Fruit fly (Drosophila melanogaster) whole organism, prepupa: ENCODE results near the gene HP5.

Experiments used
- CG10631 ChIP-seq: fragments of 200-800 bp; sonication (Bioruptor generic); optimal IDR thresholded peaks from 2 replicates; lab custom pipeline; 2016; ENCODE audit warnings: missing biosample characterization, missing genetic modification characterization
- CG11294 ChIP-seq: fragments of 200-800 bp; sonication (Bioruptor generic); IDR thresholded peaks from 2 replicates; pipeline ENCODE4 v1.3.6; 2022; ENCODE audit warnings: missing biosample characterization, missing genetic modification characterization
- CG11902 ChIP-seq: fragments of 200-800 bp; sonication (Bioruptor generic); optimal IDR thresholded peaks from 3 replicates; lab custom pipeline; 2016; ENCODE audit warnings: missing biosample characterization, missing genetic modification characterization
- CG1621 ChIP-seq: fragments of 200-800 bp; sonication (Bioruptor generic); optimal IDR thresholded peaks from 3 replicates; lab custom pipeline; 2018; ENCODE audit warnings: missing biosample characterization, mild to moderate bottlenecking, missing genetic modification characterization
- CG16779 ChIP-seq: fragments of 200-800 bp; sonication (Bioruptor generic); optimal IDR thresholded peaks from 3 replicates; lab custom pipeline; 2017; ENCODE audit warnings: missing biosample characterization, mild to moderate bottlenecking, missing genetic modification characterization
- CG3032 ChIP-seq: fragments of 200-800 bp; optimal IDR thresholded peaks from 2 replicates; lab custom pipeline; 2019; ENCODE audit warnings: missing biosample characterization, mild to moderate bottlenecking, missing genetic modification characterization, moderate library complexity
- CG31627 ChIP-seq: fragments of 200-800 bp; sonication (Bioruptor generic); optimal IDR thresholded peaks from 3 replicates; lab custom pipeline; 2016; ENCODE audit warnings: missing biosample characterization, missing genetic modification characterization
- CG32006 ChIP-seq: fragments of 200-800 bp; sonication (Bioruptor generic); optimal IDR thresholded peaks from 3 replicates; lab custom pipeline; 2017; ENCODE audit warnings: missing biosample characterization, mild to moderate bottlenecking, missing genetic modification characterization
- CG34406 ChIP-seq: fragments of 200-800 bp; sonication (Bioruptor generic); optimal IDR thresholded peaks from 3 replicates; lab custom pipeline; 2016; ENCODE audit warnings: missing biosample characterization, missing genetic modification characterization
- CG3919 ChIP-seq: fragments of 200-800 bp; sonication (Bioruptor generic); optimal IDR thresholded peaks from 3 replicates; lab custom pipeline; 2016; ENCODE audit warnings: missing biosample characterization, missing genetic modification characterization
- CG4318 ChIP-seq: fragments of 200-800 bp; sonication (Bioruptor generic); optimal IDR thresholded peaks from 3 replicates; lab custom pipeline; 2017; ENCODE audit warnings: missing biosample characterization, mild to moderate bottlenecking, missing genetic modification characterization
- CG6163 ChIP-seq: fragments of 200-800 bp; sonication (Bioruptor generic); IDR thresholded peaks from 3 replicates; pipeline ENCODE4 v1.3.6; 2022; ENCODE audit warnings: missing biosample characterization, missing genetic modification characterization
- CG6276 ChIP-seq: fragments of 200-800 bp; sonication (Bioruptor generic); optimal IDR thresholded peaks from 2 replicates; lab custom pipeline; 2017; ENCODE audit warnings: missing biosample characterization, mild to moderate bottlenecking, missing genetic modification characterization
- CG6808 ChIP-seq: fragments of 200-800 bp; sonication (Bioruptor generic); optimal IDR thresholded peaks from 3 replicates; lab custom pipeline; 2017; ENCODE audit warnings: missing biosample characterization, missing genetic modification characterization, mild to moderate bottlenecking, moderate library complexity, missing genetic modification reagents
- CG6854 ChIP-seq: fragments of 200-800 bp; sonication (Bioruptor generic); optimal IDR thresholded peaks from 2 replicates; lab custom pipeline; 2017; ENCODE audit warnings: missing biosample characterization, mild to moderate bottlenecking, missing genetic modification characterization
- CG7368 ChIP-seq: fragments of 200-800 bp; sonication (Bioruptor generic); optimal IDR thresholded peaks from 3 replicates; lab custom pipeline; 2016; ENCODE audit warnings: missing biosample characterization, missing genetic modification characterization
- CG8319 ChIP-seq: fragments of 200-800 bp; sonication (Bioruptor generic); optimal IDR thresholded peaks from 3 replicates; lab custom pipeline; 2016; ENCODE audit warnings: missing biosample characterization, missing genetic modification characterization
- CG8632 ChIP-seq: fragments of 200-800 bp; sonication (Bioruptor generic); optimal IDR thresholded peaks from 3 replicates; lab custom pipeline; 2016; ENCODE audit warnings: missing biosample characterization, missing genetic modification characterization
- CG9139 ChIP-seq: fragments of 200-800 bp; sonication (Bioruptor generic); optimal IDR thresholded peaks from 3 replicates; lab custom pipeline; 2017; ENCODE audit warnings: missing biosample characterization, mild to moderate bottlenecking, missing genetic modification characterization
- Eip75B ChIP-seq: fragments of 200-800 bp; sonication (Bioruptor generic); optimal IDR thresholded peaks from 3 replicates; lab custom pipeline; 2016; ENCODE audit warnings: missing biosample characterization, missing genetic modification characterization
- Eip78C ChIP-seq: fragments of 200-800 bp; sonication (Bioruptor generic); peaks from one replicate; lab custom pipeline; 2016; ENCODE audit warnings: missing biosample characterization, missing genetic modification characterization
- Eip93F ChIP-seq: fragments of 200-800 bp; sonication (Bioruptor generic); optimal IDR thresholded peaks from 2 replicates; lab custom pipeline; 2016; ENCODE audit warnings: missing biosample characterization, mild to moderate bottlenecking, missing genetic modification characterization
- Ets21C ChIP-seq: fragments of 200-800 bp; sonication (Bioruptor generic); optimal IDR thresholded peaks from 3 replicates; lab custom pipeline; 2016; ENCODE audit warnings: missing biosample characterization, missing genetic modification characterization
- Ets96B ChIP-seq: fragments of 200-800 bp; optimal IDR thresholded peaks from 2 replicates; lab custom pipeline; 2019; ENCODE audit warnings: missing biosample characterization, mild to moderate bottlenecking, missing genetic modification characterization, moderate library complexity
- Gug ChIP-seq: fragments of 200-800 bp; sonication (Bioruptor generic); IDR thresholded peaks from 2 replicates; pipeline ENCODE4 v1.3.6; 2022; ENCODE audit warnings: missing biosample characterization, missing genetic modification characterization
- Hr39 ChIP-seq: fragments of 200-800 bp; sonication (Bioruptor generic); optimal IDR thresholded peaks from 2 replicates; lab custom pipeline; 2016; ENCODE audit warnings: missing biosample characterization, missing genetic modification characterization
- Lpt ChIP-seq: fragments of 200-800 bp; sonication (Bioruptor generic); optimal IDR thresholded peaks from 3 replicates; lab custom pipeline; 2016; ENCODE audit warnings: missing biosample characterization, missing genetic modification characterization
- Met ChIP-seq: fragments of 200-800 bp; sonication (Bioruptor generic); optimal IDR thresholded peaks from 3 replicates; lab custom pipeline; 2016; ENCODE audit warnings: missing biosample characterization, missing genetic modification characterization
- Smox ChIP-seq: fragments of 200-800 bp; sonication (Bioruptor generic); optimal IDR thresholded peaks from 3 replicates; lab custom pipeline; 2016; ENCODE audit warnings: missing biosample characterization, missing genetic modification characterization
- Sox102F ChIP-seq: fragments of 200-800 bp; sonication (Bioruptor generic); optimal IDR thresholded peaks from 2 replicates; lab custom pipeline; 2016; ENCODE audit warnings: missing biosample characterization, mild to moderate bottlenecking, missing genetic modification characterization
- Sox14 ChIP-seq: fragments of 200-800 bp; sonication (Bioruptor generic); optimal IDR thresholded peaks from 3 replicates; lab custom pipeline; 2016; ENCODE audit warnings: missing biosample characterization, missing genetic modification characterization
- achi ChIP-seq: fragments of 200-800 bp; sonication (Bioruptor generic); optimal IDR thresholded peaks from 3 replicates; lab custom pipeline; 2016; ENCODE audit warnings: missing biosample characterization, missing genetic modification characterization
- acj6 ChIP-seq: fragments of 200-800 bp; sonication (Bioruptor generic); optimal IDR thresholded peaks from 3 replicates; lab custom pipeline; 2016; ENCODE audit warnings: missing biosample characterization, missing genetic modification characterization
- cyc ChIP-seq: fragments of 200-800 bp; sonication (Bioruptor generic); optimal IDR thresholded peaks from 3 replicates; lab custom pipeline; 2016; ENCODE audit warnings: missing biosample characterization, missing genetic modification characterization
- dsx ChIP-seq: fragments of 200-800 bp; optimal IDR thresholded peaks from 3 replicates; lab custom pipeline; 2019; ENCODE audit warnings: missing biosample characterization, mild to moderate bottlenecking, missing genetic modification characterization, moderate library complexity; ENCODE audit not compliant: poor library complexity, severe bottlenecking
- eg ChIP-seq: fragments of 200-800 bp; sonication (Bioruptor generic); IDR thresholded peaks from 3 replicates; pipeline ENCODE4 v1.3.6; 2022; ENCODE audit warnings: missing biosample characterization, missing genetic modification characterization
- esn ChIP-seq: fragments of 200-800 bp; sonication (Bioruptor generic); optimal IDR thresholded peaks from 2 replicates; lab custom pipeline; 2016; ENCODE audit warnings: missing biosample characterization, mild to moderate bottlenecking, missing genetic modification characterization, moderate library complexity
- fd59A ChIP-seq: fragments of 200-800 bp; sonication (Bioruptor generic); optimal IDR thresholded peaks from 2 replicates; lab custom pipeline; 2017; ENCODE audit warnings: missing biosample characterization, mild to moderate bottlenecking, missing genetic modification characterization, missing genetic modification reagents
- fd85E ChIP-seq: fragments of 200-800 bp; sonication (Bioruptor generic); optimal IDR thresholded peaks from 3 replicates; lab custom pipeline; 2016; ENCODE audit warnings: missing biosample characterization, missing genetic modification characterization
- fkh ChIP-seq: fragments of 200-800 bp; sonication (Bioruptor generic); optimal IDR thresholded peaks from 3 replicates; lab custom pipeline; 2017; ENCODE audit warnings: missing biosample characterization, mild to moderate bottlenecking, missing genetic modification characterization, moderate library complexity
- lz ChIP-seq: fragments of 200-800 bp; sonication (Bioruptor generic); optimal IDR thresholded peaks from 3 replicates; lab custom pipeline; 2016; ENCODE audit warnings: missing biosample characterization, missing genetic modification characterization
- net ChIP-seq: fragments of 200-800 bp; sonication (Bioruptor generic); optimal IDR thresholded peaks from 3 replicates; lab custom pipeline; 2016; ENCODE audit warnings: missing biosample characterization, missing genetic modification characterization
- pdm3 ChIP-seq: fragments of 200-800 bp; sonication (Bioruptor generic); optimal IDR thresholded peaks from 3 replicates; lab custom pipeline; 2016; ENCODE audit warnings: missing biosample characterization, missing genetic modification characterization
- salr ChIP-seq, 2 experiments: fragments of 200-800 bp; sonication (Bioruptor generic); optimal IDR thresholded peaks; 3 replicates each; lab custom pipeline; 2016 to 2018; ENCODE audit warnings: missing biosample characterization in 2 of 2, missing genetic modification characterization in 2 of 2, mild to moderate bottlenecking in 1 of 2
- spab ChIP-seq: fragments of 200-800 bp; sonication (Bioruptor generic); optimal IDR thresholded peaks from 2 replicates; lab custom pipeline; 2017; ENCODE audit warnings: missing biosample characterization, mild to moderate bottlenecking, missing genetic modification characterization, missing genetic modification reagents
- ss ChIP-seq, 2 experiments: fragments of 200-800 bp; sonication (Bioruptor generic); optimal IDR thresholded peaks; 2 replicates in 1 of 2; 3 replicates in 1 of 2; lab custom pipeline; 2017 to 2018; ENCODE audit warnings: mild to moderate bottlenecking in 2 of 2, missing biosample characterization in 2 of 2, missing genetic modification characterization in 2 of 2, moderate library complexity in 1 of 2
- svp ChIP-seq: fragments of 200-800 bp; sonication (Bioruptor generic); peaks from one replicate; lab custom pipeline; 2016; ENCODE audit warnings: missing biosample characterization, missing genetic modification characterization
- vri ChIP-seq: fragments of 200-800 bp; sonication (Bioruptor generic); optimal IDR thresholded peaks from 3 replicates; lab custom pipeline; 2016; ENCODE audit warnings: missing biosample characterization, mild to moderate bottlenecking, missing genetic modification characterization

Gene HP5

DNA sequence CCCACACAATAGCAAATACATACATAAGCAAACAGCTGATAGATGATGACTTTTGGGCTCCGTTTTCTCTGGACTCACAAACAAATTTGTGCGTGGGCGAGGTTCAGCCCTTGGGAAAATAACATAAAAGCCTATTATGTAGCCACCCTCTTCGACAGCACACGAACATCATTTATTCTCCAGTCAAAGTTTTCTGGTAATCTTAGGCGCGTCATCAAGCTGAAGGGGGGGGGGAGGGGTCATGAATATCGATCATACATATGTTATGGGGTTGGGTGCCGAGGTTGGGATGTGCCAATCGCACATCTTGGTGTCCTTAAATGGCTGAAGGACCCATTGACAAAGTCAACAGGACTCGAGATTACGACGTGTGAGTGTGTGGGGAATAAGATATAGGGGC is 43.6 kb downstream of the HP5 start:
- TF ChIP-seq ss (GFP tag; optimal IDR thresholded peaks at IDR 0.05; lab: Kevin White, UChicago) (no peak), CG4318 (GFP tag; lab: Kevin White, UChicago) (no peak), CG32006 (no peak), Eip75B (no peak), CG11902 (GFP tag; lab: Kevin White, UChicago) (no peak), svp (GFP tag; lab: Kevin White, UChicago) (no peak), Sox102F (GFP tag; lab: Kevin White, UChicago) (no peak), Hr39 (GFP tag; lab: Kevin White, UChicago) (no peak), achi (no peak), CG8632 (GFP tag; lab: Kevin White, UChicago) (no peak), salr (GFP tag; optimal IDR thresholded peaks at IDR 0.05; lab: Kevin White, UChicago) (no peak), Met (GFP tag; lab: Kevin White, UChicago) (no peak), cyc (GFP tag; lab: Kevin White, UChicago) (no peak), Eip78C (GFP tag; lab: Kevin White, UChicago) (no peak), Eip93F (no peak), CG8319 (GFP tag; lab: Kevin White, UChicago) (no peak), CG3032 (tag; lab: Kevin White, UChicago) (no peak)
- TF ChIP-seq, all 60 proteins: peak for 0

DNA sequence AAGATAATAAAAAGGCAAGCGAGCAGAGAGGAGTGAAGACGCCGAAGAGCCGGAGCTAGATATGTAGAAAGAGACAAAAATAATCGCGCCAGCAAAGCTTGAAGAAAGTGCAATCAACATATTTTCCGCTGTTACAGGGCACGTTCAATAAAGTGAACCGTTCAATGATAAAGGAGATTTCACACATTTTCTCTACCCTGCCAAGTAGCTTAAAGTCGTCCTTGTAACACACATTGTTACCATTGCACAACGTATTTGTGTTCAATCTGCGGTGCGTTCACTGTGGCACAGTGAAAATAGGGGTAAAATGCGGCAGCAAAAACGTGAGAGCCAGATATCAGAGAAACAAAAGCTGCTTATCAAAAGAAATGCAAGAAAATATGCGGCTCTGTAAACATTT is 44.9 kb downstream of the HP5 start:
- TF ChIP-seq ss (GFP tag; optimal IDR thresholded peaks at IDR 0.05; lab: Kevin White, UChicago) (peak; percentile 2 to 66), CG6854 (GFP tag; lab: Kevin White, UChicago) (peak; percentile 35), CG8319 (GFP tag; lab: Kevin White, UChicago) (peak; percentile 78), CG1621 (tag; lab: Kevin White, UChicago) (peak; percentile 39), Lpt (GFP tag; lab: Kevin White, UChicago) (peak; percentile 73), Eip93F (peak; percentile 62), CG34406 (peak; percentile 57), CG7368 (GFP tag; lab: Kevin White, UChicago) (peak; percentile 82), Gug (GFP tag; lab: Robert Waterston, UW) (peak; percentile 66), CG10631 (GFP tag; lab: Kevin White, UChicago) (peak; percentile 71), svp (GFP tag; lab: Kevin White, UChicago) (peak; percentile 94), Smox (GFP tag; lab: Kevin White, UChicago) (peak; percentile 85), lz (GFP tag; lab: Kevin White, UChicago) (peak; percentile 86), CG11294 (GFP tag; lab: Robert Waterston, UW) (peak; percentile 32; the same call in 1 of the 2 replicates), CG6808 (GFP tag; lab: Kevin White, UChicago) (peak; percentile 29), CG6163 (GFP tag; lab: Robert Waterston, UW) (peak; percentile 89), esn (peak; percentile 86), CG3919 (GFP tag; lab: Kevin White, UChicago) (peak; percentile 84), CG9139 (GFP tag; lab: Kevin White, UChicago) (peak; percentile 12), Sox102F (GFP tag; lab: Kevin White, UChicago) (peak; percentile 80), fd85E (peak; percentile 11), Sox14 (GFP tag; lab: Kevin White, UChicago) (peak; percentile 86), Eip75B (peak; percentile 79), salr (GFP tag; optimal IDR thresholded peaks at IDR 0.05; lab: Kevin White, UChicago) (no peak), CG3032 (tag; lab: Kevin White, UChicago) (peak; percentile 49), CG6276 (GFP tag; lab: Kevin White, UChicago) (peak; percentile 60), CG4318 (GFP tag; lab: Kevin White, UChicago) (peak; percentile 60), spab (GFP tag; lab: Kevin White, UChicago) (peak; percentile 44), CG16779 (peak; percentile 26), fd59A (GFP tag; lab: Kevin White, UChicago) (peak; percentile 32), CG11902 (GFP tag; lab: Kevin White, UChicago) (peak; percentile 85), vri (GFP tag; lab: Kevin White, UChicago) (peak; percentile 60), Ets21C (GFP tag; lab: Kevin White, UChicago) (peak; percentile 85), CG31627 (GFP tag; lab: Kevin White, UChicago) (peak; percentile 92), dsx (GFP tag; lab: Kevin White, UChicago) (peak; percentile 31), fkh (GFP tag; lab: Kevin White, UChicago) (no peak), Eip78C (GFP tag; lab: Kevin White, UChicago) (peak; percentile 92), Ets96B (peak; percentile 56), eg (GFP tag; lab: Robert Waterston, UW) (peak; percentile 82), pdm3 (GFP tag; lab: Kevin White, UChicago) (peak; percentile 83), net (GFP tag; lab: Kevin White, UChicago) (peak; percentile 76), CG8632 (GFP tag; lab: Kevin White, UChicago) (peak; percentile 80), acj6 (GFP tag; lab: Kevin White, UChicago) (peak; percentile 80)
